Worm (Caenorhabditis elegans): Measurements from ENCODE around the gene C31E10.11.

C31E10.11 gene

DNA sequence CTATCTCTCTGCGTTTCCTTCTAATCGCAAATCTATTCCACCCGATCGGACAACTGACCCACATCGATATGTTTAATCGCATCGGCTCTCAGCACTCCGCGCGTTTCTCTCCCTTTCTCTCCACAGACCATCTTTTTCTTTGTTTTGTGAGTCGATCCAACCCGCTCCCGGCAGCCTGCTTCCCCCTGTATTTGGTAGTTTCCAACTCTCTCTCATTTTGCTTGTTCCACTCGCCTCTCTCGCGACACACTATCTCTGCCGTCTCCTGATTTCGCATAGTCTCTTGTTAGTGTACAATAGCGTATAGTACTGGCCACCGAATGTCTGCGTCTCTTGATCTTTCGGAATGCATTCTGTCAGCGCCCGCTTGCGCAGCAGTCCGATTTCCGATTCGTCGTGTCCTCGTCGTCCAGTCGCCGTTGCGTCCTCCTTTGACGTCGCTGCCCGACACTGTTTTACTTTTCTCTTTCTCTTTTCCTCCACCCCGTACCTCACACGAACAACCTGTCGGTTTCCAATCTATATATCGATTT is 39.9 kb downstream of the C31E10.11 start (continued):
- TF ChIP-seq lin-14 (GFP tag; optimal IDR thresholded peaks at IDR 0.05) (peak; percentile 81), zip-4 (GFP tag; optimal IDR thresholded peaks at IDR 0.05) (peak; percentile 41), sptf-1 (tag; optimal IDR thresholded peaks at IDR 0.05) (no peak), fkh-8 (tag; optimal IDR thresholded peaks at IDR 0.05) (no peak), sox-4 (tag; optimal IDR thresholded peaks at IDR 0.05) (no peak), unc-30 (tag; optimal IDR thresholded peaks at IDR 0.05) (no peak), mep-1 (tag; optimal IDR thresholded peaks at IDR 0.05) (peak; percentile 54), snu-23 (GFP tag; optimal IDR thresholded peaks at IDR 0.05) (peak; percentile 68), jun-1 (tag; optimal IDR thresholded peaks at IDR 0.05) (peak; percentile 44), lsy-2 (tag; optimal IDR thresholded peaks at IDR 0.05) (peak; percentile 34 to 39), pqm-1 (tag; optimal IDR thresholded peaks at IDR 0.05) (no peak), aha-1 (tag; optimal IDR thresholded peaks at IDR 0.05) (no peak), fkh-4 (tag; optimal IDR thresholded peaks at IDR 0.05; ENCODE audit: borderline replicate concordance) (no peak), egl-13 (tag; optimal IDR thresholded peaks at IDR 0.05) (no peak), F16B12.6 (tag; optimal IDR thresholded peaks at IDR 0.05) (no peak), unc-86 (tag; optimal IDR thresholded peaks at IDR 0.05) (no peak), ztf-4 (tag; optimal IDR thresholded peaks at IDR 0.05) (peak; percentile 13), Y116A8C.19 (tag; optimal IDR thresholded peaks at IDR 0.05; ENCODE audit: borderline replicate concordance) (no peak), nhr-85 (tag) (peak; percentile 94), lin-15B (tag; optimal IDR thresholded peaks at IDR 0.05) (no peak), unc-98 (GFP tag; IDR thresholded peaks at IDR 0.05) (no peak), ceh-82 (tag; optimal IDR thresholded peaks at IDR 0.05) (peak; percentile 15 to 38 (median 21)), hpl-2 (GFP tag; optimal IDR thresholded peaks at IDR 0.05) (no peak), sup-37 (GFP tag; optimal IDR thresholded peaks at IDR 0.05) (no peak), dsc-1 (tag; optimal IDR thresholded peaks at IDR 0.05) (no peak), nhr-90 (tag; optimal IDR thresholded peaks at IDR 0.05; ENCODE audit: poor library complexity) (peak; percentile 80), nhr-19 (GFP tag; conservative IDR thresholded peaks at IDR 0.05) (peak; percentile 46), efl-3 (GFP tag; optimal IDR thresholded peaks at IDR 0.05) (no peak), tlp-1 (tag; optimal IDR thresholded peaks at IDR 0.05) (no peak), vab-15 (tag; optimal IDR thresholded peaks at IDR 0.05) (no peak), nhr-77 (tag; optimal IDR thresholded peaks at IDR 0.05) (peak; percentile 36), irx-1 (tag; optimal IDR thresholded peaks at IDR 0.05) (no peak)

DNA sequence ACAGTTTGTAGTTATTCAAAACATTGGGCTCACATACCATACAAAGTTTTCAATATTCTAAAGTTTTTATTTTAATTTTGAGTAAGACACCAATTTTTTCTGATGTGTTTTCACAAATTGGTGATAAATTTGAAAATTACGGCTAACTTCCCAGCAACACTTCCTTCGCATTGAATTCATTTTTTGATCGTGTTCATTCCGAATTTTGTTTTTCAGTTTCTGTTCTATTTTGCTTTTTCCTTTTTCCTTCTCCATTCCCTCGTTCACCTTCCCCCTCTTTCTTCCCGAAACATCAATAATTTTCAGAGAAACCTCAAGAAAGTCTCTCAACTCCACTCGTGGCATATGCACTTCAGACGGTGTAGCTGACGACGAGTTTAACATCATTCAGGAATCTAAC is 41.8 kb downstream of the C31E10.11 start, which contains the start of gene alg-1:
Gene alg-1 (plus strand): TSS at position 301 of the 400 bp plus-strand sequence.
- TF ChIP-seq skn-1 (tag; optimal IDR thresholded peaks at IDR 0.05), result no peak
- TF ChIP-seq ceh-63 (GFP tag; optimal IDR thresholded peaks at IDR 0.05), result no peak
- TF ChIP-seq C04F5.9 (tag; optimal IDR thresholded peaks at IDR 0.05), result no peak
- TF ChIP-seq nhr-71 (tag; optimal IDR thresholded peaks at IDR 0.05), result no peak
- TF ChIP-seq lsy-2 (tag; optimal IDR thresholded peaks at IDR 0.05), result no peak
- TF ChIP-seq C16A3.4 (tag; optimal IDR thresholded peaks at IDR 0.05), result no peak
- TF ChIP-seq lin-35 (GFP tag; optimal IDR thresholded peaks at IDR 0.05), result no peak
- TF ChIP-seq fkh-4 (tag; optimal IDR thresholded peaks at IDR 0.05; ENCODE audit: borderline replicate concordance), result no peak
- no peak for TF ChIP-seq nhr-11 (tag; optimal IDR thresholded peaks at IDR 0.05)
- TF ChIP-seq irx-1 (tag; optimal IDR thresholded peaks at IDR 0.05), result no peak
- TF ChIP-seq hlh-17 (GFP tag; optimal IDR thresholded peaks at IDR 0.05; ENCODE audit: borderline replicate concordance), result no peak
- no peak for TF ChIP-seq fkh-8 (tag; optimal IDR thresholded peaks at IDR 0.05)
- TF ChIP-seq nhr-12 (tag; optimal IDR thresholded peaks at IDR 0.05), result no peak
- TF ChIP-seq egl-27 (tag; optimal IDR thresholded peaks at IDR 0.05), result no peak
- TF ChIP-seq unc-86 (tag; optimal IDR thresholded peaks at IDR 0.05), result no peak
- TF ChIP-seq ceh-88 (GFP tag; IDR thresholded peaks at IDR 0.05), result no peak
- no peak for TF ChIP-seq ceh-82 (tag; optimal IDR thresholded peaks at IDR 0.05)
- no peak for TF ChIP-seq hlh-4 (tag; optimal IDR thresholded peaks at IDR 0.05)
- TF ChIP-seq pax-3 (tag; optimal IDR thresholded peaks at IDR 0.05), result no peak

Data from whole organism, L1 larva.